Fruit fly (Drosophila melanogaster) whole organism, embryonic: Measurements from ENCODE around the gene pico.

ENCODE experiments used
- BEAF-32 ChIP-seq: fragments of 200-800 bp; sonication (Bioruptor generic); optimal IDR thresholded peaks from 3 replicates; lab custom pipeline; 2017; ENCODE audit warnings: missing biosample characterization, missing genetic modification characterization, mild to moderate bottlenecking, moderate library complexity, missing genetic modification reagents
- Bdp1 ChIP-seq: fragments of 200-800 bp; sonication (Bioruptor generic); optimal IDR thresholded peaks from 3 replicates; lab custom pipeline; 2016; ENCODE audit warnings: missing biosample characterization, missing genetic modification characterization
- CG11247 ChIP-seq: fragments of 200-800 bp; sonication (Bioruptor generic); IDR thresholded peaks from 2 replicates; pipeline ENCODE4 v1.3.6; 2022; ENCODE audit warnings: missing biosample characterization, missing genetic modification characterization
- CG12391 ChIP-seq: fragments of 200-800 bp; sonication (Bioruptor generic); optimal IDR thresholded peaks from 3 replicates; lab custom pipeline; 2018; ENCODE audit warnings: missing biosample characterization, mild to moderate bottlenecking, missing genetic modification characterization, moderate library complexity
- CG12942 ChIP-seq: fragments of 200-800 bp; sonication (Bioruptor generic); optimal IDR thresholded peaks from 3 replicates; lab custom pipeline; 2016; ENCODE audit warnings: missing biosample characterization, missing genetic modification characterization
- CG13287 ChIP-seq: fragments of 200-800 bp; sonication (Bioruptor generic); IDR thresholded peaks from 2 replicates; pipeline ENCODE4 v1.3.6; 2022; ENCODE audit warnings: missing biosample characterization, missing genetic modification characterization; ENCODE audit not compliant: partially characterized antibody
- CG13894 ChIP-seq: fragments of 200-800 bp; sonication (Bioruptor generic); optimal IDR thresholded peaks from 3 replicates; lab custom pipeline; 2018; ENCODE audit warnings: missing biosample characterization, mild to moderate bottlenecking, missing genetic modification characterization, moderate library complexity
- CG14710 ChIP-seq: fragments of 200-800 bp; sonication (Bioruptor generic); optimal IDR thresholded peaks from 3 replicates; lab custom pipeline; 2019; ENCODE audit warnings: missing biosample characterization, mild to moderate bottlenecking, missing genetic modification characterization, moderate library complexity
- CG14860 ChIP-seq: fragments of 200-800 bp; sonication (Bioruptor generic); IDR thresholded peaks from 3 replicates; pipeline ENCODE4 v1.3.6; 2022; ENCODE audit warnings: missing biosample characterization, missing genetic modification characterization; ENCODE audit not compliant: partially characterized antibody
- CG15269 ChIP-seq: fragments of 200-800 bp; sonication (Bioruptor generic); optimal IDR thresholded peaks from 2 replicates; lab custom pipeline; 2018; ENCODE audit warnings: missing biosample characterization, mild to moderate bottlenecking, missing genetic modification characterization, moderate library complexity
- CG16779 ChIP-seq: fragments of 200-800 bp; sonication (Bioruptor generic); IDR thresholded peaks from 2 replicates; pipeline ENCODE4 v1.3.6; 2022; ENCODE audit warnings: missing biosample characterization, missing genetic modification characterization
- CG17912 ChIP-seq: fragments of 200-800 bp; sonication (Bioruptor generic); optimal IDR thresholded peaks from 2 replicates; lab custom pipeline; 2018; ENCODE audit warnings: missing biosample characterization, mild to moderate bottlenecking, missing genetic modification characterization
- CG1792 ChIP-seq: fragments of 200-800 bp; sonication (Bioruptor generic); optimal IDR thresholded peaks from 2 replicates; lab custom pipeline; 2016; ENCODE audit warnings: missing biosample characterization, missing genetic modification characterization
- CG18619 ChIP-seq: fragments of 200-800 bp; sonication (Bioruptor generic); optimal IDR thresholded peaks from 3 replicates; lab custom pipeline; 2017; ENCODE audit warnings: missing biosample characterization, mild to moderate bottlenecking, missing genetic modification characterization
- CG31365 ChIP-seq: fragments of 200-800 bp; sonication (Bioruptor generic); optimal IDR thresholded peaks from 2 replicates; lab custom pipeline; 2018; ENCODE audit warnings: missing biosample characterization, mild to moderate bottlenecking, missing genetic modification characterization
- CG34376 ChIP-seq: fragments of 200-800 bp; sonication (Bioruptor generic); optimal IDR thresholded peaks from 2 replicates; lab custom pipeline; 2018; ENCODE audit warnings: missing biosample characterization, mild to moderate bottlenecking, missing genetic modification characterization
- CG4282 ChIP-seq: fragments of 200-800 bp; sonication (Bioruptor generic); optimal IDR thresholded peaks from 2 replicates; lab custom pipeline; 2016; ENCODE audit warnings: missing biosample characterization, missing genetic modification characterization
- CG4424 ChIP-seq: fragments of 200-800 bp; sonication (Bioruptor generic); optimal IDR thresholded peaks from 3 replicates; lab custom pipeline; 2016; ENCODE audit warnings: missing biosample characterization, missing genetic modification characterization
- CG6175 ChIP-seq: fragments of 200-800 bp; sonication (Bioruptor generic); IDR thresholded peaks from 3 replicates; pipeline ENCODE4 v1.3.6; 2022; ENCODE audit warnings: missing biosample characterization, missing genetic modification characterization
- CG7357 ChIP-seq: fragments of 200-800 bp; sonication (Bioruptor generic); IDR thresholded peaks from 3 replicates; pipeline ENCODE4 v1.3.6; 2022; ENCODE audit warnings: missing biosample characterization, missing genetic modification characterization
- CG7786 ChIP-seq: fragments of 200-800 bp; sonication (Bioruptor generic); optimal IDR thresholded peaks from 2 replicates; lab custom pipeline; 2016; ENCODE audit warnings: missing biosample characterization, missing genetic modification characterization
- CG8478 ChIP-seq: fragments of >200 bp; optimal IDR thresholded peaks from 2 replicates; lab custom pipeline; 2018
- CHES-1-like ChIP-seq: fragments of 200-800 bp; sonication (Bioruptor generic); optimal IDR thresholded peaks from 2 replicates; lab custom pipeline; 2016; ENCODE audit warnings: missing biosample characterization, missing genetic modification characterization
- Camta ChIP-seq: fragments of 200-800 bp; sonication (Bioruptor generic); optimal IDR thresholded peaks from 2 replicates; lab custom pipeline; 2016; ENCODE audit warnings: missing biosample characterization, missing genetic modification characterization
- CrebB ChIP-seq: fragments of 200-800 bp; sonication (Bioruptor generic); optimal IDR thresholded peaks from 3 replicates; lab custom pipeline; 2018; ENCODE audit warnings: missing biosample characterization, mild to moderate bottlenecking, missing genetic modification characterization
- Dbx ChIP-seq: fragments of 200-800 bp; sonication (Bioruptor generic); IDR thresholded peaks from 3 replicates; pipeline ENCODE4 v1.3.6; 2022; ENCODE audit warnings: missing biosample characterization, missing genetic modification characterization
- Dfd ChIP-seq, 2 experiments: fragments of >200 bp; optimal IDR thresholded peaks; 2 replicates each; lab custom pipeline; 2017; ENCODE audit warnings: missing biosample characterization in 2 of 2, missing genetic modification characterization in 2 of 2
- Dref ChIP-seq: fragments of 200-800 bp; sonication (Bioruptor generic); IDR thresholded peaks from 2 replicates; pipeline ENCODE4 v1.3.6; 2022; ENCODE audit warnings: missing biosample characterization, missing genetic modification characterization
- Ets65A ChIP-seq: fragments of 200-800 bp; sonication (Bioruptor generic); peaks from one replicate; lab custom pipeline; 2016; ENCODE audit warnings: missing biosample characterization, missing genetic modification characterization
- Hey ChIP-seq: fragments of 200-800 bp; sonication (Bioruptor generic); optimal IDR thresholded peaks from 3 replicates; lab custom pipeline; 2018; ENCODE audit warnings: missing biosample characterization, mild to moderate bottlenecking, missing genetic modification characterization
- Med ChIP-seq: fragments of 200-800 bp; sonication (Bioruptor generic); peaks from one replicate; lab custom pipeline; 2016; ENCODE audit warnings: missing biosample characterization, missing genetic modification characterization, mild to moderate bottlenecking, inconsistent platforms, moderate library complexity
- Nf-YC ChIP-seq: fragments of 200-800 bp; optimal IDR thresholded peaks from 3 replicates; lab custom pipeline; 2019; ENCODE audit warnings: missing biosample characterization, mild to moderate bottlenecking, missing genetic modification characterization, moderate library complexity
- Oaz ChIP-seq: fragments of 200-800 bp; sonication (Bioruptor generic); IDR thresholded peaks from 2 replicates; pipeline ENCODE4 v1.3.6; 2022; ENCODE audit warnings: missing biosample characterization, missing genetic modification characterization
- Trl ChIP-seq, 3 experiments: fragments of >200 bp in 2 of 3; fragments of 200-800 bp in 1 of 3; sonication (Bioruptor generic) in 1 of 3; optimal IDR thresholded peaks; 2 replicates in 1 of 3; 3 replicates in 2 of 3; lab custom pipeline; 2016 to 2017; ENCODE audit warnings: missing biosample characterization in 1 of 3, missing genetic modification characterization in 1 of 3
- ab ChIP-seq: fragments of 200-800 bp; sonication (Bioruptor generic); optimal IDR thresholded peaks from 2 replicates; lab custom pipeline; 2016; ENCODE audit warnings: missing biosample characterization, missing genetic modification characterization
- ara ChIP-seq: fragments of 200-800 bp; sonication (Bioruptor generic); IDR thresholded peaks from 2 replicates; pipeline ENCODE4 v1.3.6; 2022; ENCODE audit warnings: missing biosample characterization, missing genetic modification characterization
- bigmax ChIP-seq: fragments of 200-800 bp; sonication (Bioruptor generic); optimal IDR thresholded peaks from 2 replicates; lab custom pipeline; 2018; ENCODE audit warnings: missing biosample characterization, mild to moderate bottlenecking, missing genetic modification characterization
- bsh ChIP-seq, 2 experiments: fragments of 200-800 bp; sonication (Bioruptor generic); optimal IDR thresholded peaks; 2 replicates each; lab custom pipeline; 2017 to 2018; ENCODE audit warnings: mild to moderate bottlenecking in 2 of 2, missing biosample characterization in 2 of 2, missing genetic modification characterization in 2 of 2, moderate library complexity in 1 of 2
- ci ChIP-seq: fragments of 200-800 bp; sonication (Bioruptor generic); IDR thresholded peaks from 3 replicates; pipeline ENCODE4 v1.3.6; 2022; ENCODE audit warnings: missing biosample characterization, missing genetic modification characterization
- cwo ChIP-seq: fragments of 200-800 bp; sonication (Bioruptor generic); optimal IDR thresholded peaks from 3 replicates; lab custom pipeline; 2017; ENCODE audit warnings: missing biosample characterization, missing genetic modification characterization, mild to moderate bottlenecking, moderate library complexity, missing genetic modification reagents
- dimm ChIP-seq: fragments of 200-800 bp; sonication (Bioruptor generic); IDR thresholded peaks from 2 replicates; pipeline ENCODE4 v1.3.6; 2022; ENCODE audit warnings: missing biosample characterization, missing genetic modification characterization
- gce ChIP-seq: fragments of 200-800 bp; sonication (Bioruptor generic); IDR thresholded peaks from 3 replicates; pipeline ENCODE4 v1.3.6; 2022; ENCODE audit warnings: missing biosample characterization, missing genetic modification characterization
- hb ChIP-seq: fragments of 200-800 bp; sonication (Bioruptor generic); IDR thresholded peaks from 3 replicates; pipeline ENCODE4 v1.3.6; 2022; ENCODE audit warnings: missing biosample characterization, missing genetic modification characterization; ENCODE audit not compliant: partially characterized antibody
- her ChIP-seq: fragments of 200-800 bp; sonication (Bioruptor generic); optimal IDR thresholded peaks from 2 replicates; lab custom pipeline; 2016; ENCODE audit warnings: missing biosample characterization, missing genetic modification characterization
- klu ChIP-seq: fragments of 200-800 bp; sonication (Bioruptor generic); IDR thresholded peaks from 2 replicates; pipeline ENCODE4 v1.3.6; 2022; ENCODE audit warnings: missing biosample characterization, missing genetic modification characterization
- onecut ChIP-seq: fragments of 200-800 bp; sonication (Bioruptor generic); IDR thresholded peaks from 2 replicates; pipeline ENCODE4 v1.3.6; 2022; ENCODE audit warnings: missing biosample characterization, missing genetic modification characterization
- sens-2 ChIP-seq: fragments of 200-800 bp; sonication (Bioruptor generic); IDR thresholded peaks from 2 replicates; pipeline ENCODE4 v1.3.6; 2022; ENCODE audit warnings: missing biosample characterization, missing genetic modification characterization
- sna ChIP-seq: fragments of 200-800 bp; sonication (Bioruptor generic); IDR thresholded peaks from 2 replicates; pipeline ENCODE4 v1.3.6; 2022; ENCODE audit warnings: missing biosample characterization, missing genetic modification characterization; ENCODE audit not compliant: partially characterized antibody
- sug ChIP-seq: fragments of 200-800 bp; optimal IDR thresholded peaks from 2 replicates; lab custom pipeline; 2019; ENCODE audit warnings: missing biosample characterization, mild to moderate bottlenecking, missing genetic modification characterization, moderate library complexity
- tup ChIP-seq: fragments of 200-800 bp; sonication (Bioruptor generic); optimal IDR thresholded peaks from 2 replicates; lab custom pipeline; 2016; ENCODE audit warnings: missing biosample characterization, mild to moderate bottlenecking, missing genetic modification characterization, moderate library complexity
- zen ChIP-seq: fragments of 200-800 bp; sonication (Bioruptor generic); optimal IDR thresholded peaks from 3 replicates; lab custom pipeline; 2018; ENCODE audit warnings: missing biosample characterization, mild to moderate bottlenecking, missing genetic modification characterization, moderate library complexity

Gene pico

dm6 chrX:19851989-19852307, at the start of gene pico, which contains the start of gene Nup205:
Gene pico (minus strand): TSS chrX:19852059.
Gene Nup205 (plus strand): TSS chrX:19852214.
- TF ChIP-seq CG14860 (GFP tag; lab: Robert Waterston, UW) (peak; percentile 55; the same call in 1 of the 3 replicates), CG1792 (GFP tag; lab: Kevin White, UChicago) (peak; percentile 37), Oaz (no peak), klu (GFP tag; lab: Robert Waterston, UW) (no peak), CG12391 (tag; lab: Kevin White, UChicago) (peak; percentile 41), CG8478 (lab: Kevin White, UChicago) (no peak), Nf-YC (tag; lab: Kevin White, UChicago) (peak; percentile 12), sug (no peak), CG34376 (GFP tag; lab: Kevin White, UChicago) (peak; percentile 24), CG7357 (GFP tag; lab: Robert Waterston, UW) (no peak), CG13894 (tag; lab: Kevin White, UChicago) (no peak), CG16779 (GFP tag; lab: Robert Waterston, UW) (no peak), CG31365 (tag; lab: Kevin White, UChicago) (peak; percentile 9), CG18619 (GFP tag; lab: Kevin White, UChicago) (no peak), CG17912 (peak; percentile 32), her (GFP tag; lab: Kevin White, UChicago) (peak; percentile 74), Dref (peak; percentile 98), Trl (optimal IDR thresholded peaks at IDR 0.05; lab: Kevin White, UChicago) (no peak), Trl (GFP tag; optimal IDR thresholded peaks at IDR 0.05; lab: Kevin White, UChicago) (peak; percentile 30), dimm (GFP tag; lab: Robert Waterston, UW) (no peak), CG7786 (GFP tag; lab: Kevin White, UChicago) (peak; percentile 28), gce (GFP tag; lab: Robert Waterston, UW) (0 out of 3 replicates have a peak, but pooled peaks have one; percentile 29), CG11247 (GFP tag; lab: Robert Waterston, UW) (0 out of 2 replicates have a peak, but pooled peaks have one; percentile 8), sens-2 (GFP tag; lab: Robert Waterston, UW) (no peak), CG15269 (tag; lab: Kevin White, UChicago) (no peak), CG12942 (GFP tag; lab: Kevin White, UChicago) (peak; percentile 16), ara (GFP tag; lab: Robert Waterston, UW) (0 out of 2 replicates have a peak, but pooled peaks have one; percentile 37), CG4282 (GFP tag; lab: Kevin White, UChicago) (peak; percentile 7), tup (GFP tag; lab: Kevin White, UChicago) (no peak), sna (GFP tag; lab: Robert Waterston, UW) (peak; percentile 75), Bdp1 (GFP tag; lab: Kevin White, UChicago) (peak; percentile 28), BEAF-32 (peak; percentile 78), Ets65A (GFP tag; lab: Kevin White, UChicago) (peak; percentile 29), CG4424 (GFP tag; lab: Kevin White, UChicago) (no peak), Dbx (GFP tag; lab: Robert Waterston, UW) (peak; percentile 61; the same call in 2 of the 3 replicates), zen (tag; lab: Kevin White, UChicago) (peak; percentile 25), onecut (peak; percentile 78), bigmax (GFP tag; lab: Kevin White, UChicago) (peak; percentile 14), ab (no peak), hb (GFP tag; lab: Robert Waterston, UW) (peak; percentile 68; the same call in 1 of the 3 replicates), Med (GFP tag; lab: Kevin White, UChicago) (peak; percentile 95), Dfd (GFP tag; optimal IDR thresholded peaks at IDR 0.05; lab: Kevin White, UChicago) (no peak), Hey (tag; lab: Kevin White, UChicago) (no peak), CHES-1-like (GFP tag; lab: Kevin White, UChicago) (peak; percentile 61), CrebB (tag; lab: Kevin White, UChicago) (peak; percentile 14), bsh (GFP tag; optimal IDR thresholded peaks at IDR 0.05; lab: Kevin White, UChicago) (peak in 1 of 2 experiments; percentile 14), ci (GFP tag; lab: Robert Waterston, UW) (peak; percentile 69; the same call in 2 of the 3 replicates), Camta (GFP tag; lab: Kevin White, UChicago) (peak; percentile 20), CG13287 (GFP tag; lab: Robert Waterston, UW) (peak; percentile 89), CG14710 (peak; percentile 75), CG6175 (no peak), cwo (GFP tag; lab: Kevin White, UChicago) (peak; percentile 16)
